In the genomic region with DNA sequence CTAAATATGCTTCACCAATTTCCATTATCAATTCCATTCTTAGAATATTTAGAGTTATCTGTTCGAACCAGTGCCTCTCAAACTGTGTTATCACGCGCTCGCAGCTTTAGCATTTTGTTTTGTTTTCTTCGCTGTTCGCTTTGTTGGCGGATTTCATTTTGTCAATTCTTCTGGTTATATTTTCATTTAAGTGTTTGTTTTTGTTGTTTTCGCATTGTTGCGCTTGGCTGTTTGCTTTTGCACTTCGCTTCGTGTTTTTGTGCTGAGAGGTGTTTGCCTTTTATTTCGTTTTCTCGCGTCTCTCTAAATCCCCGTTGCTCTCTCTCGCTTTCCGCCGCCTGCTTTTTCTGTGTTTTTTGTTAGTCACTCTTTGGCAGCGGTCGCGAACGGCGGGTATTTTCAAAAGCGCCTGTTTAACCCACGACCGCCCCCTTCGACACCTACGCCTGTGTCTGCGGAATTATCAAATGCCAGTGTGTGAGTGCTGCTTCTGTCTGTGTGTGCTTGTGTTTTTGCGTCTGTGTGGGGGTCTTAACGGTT, we compare ENCODE assay signal across 1 fruit fly cellular context.
A peak's percentile ranks its signal among the peaks of the same experiment; 100 is the strongest.
TF ChIP-seq lines count a peak whose summit lies in the region.

No protein-coding gene starts in this region.

TF ChIP-seq in whole organism, embryonic, 481 proteins besides CTCF, POLR2A, EP300 and RAD21 (continued from another document and continues in another):
- TF ChIP-seq CG9215 (GFP tag; IDR thresholded peaks at IDR 0.05; lab: Robert Waterston, UW), result no peak
- TF ChIP-seq sima (GFP tag; optimal IDR thresholded peaks at IDR 0.05; lab: Kevin White, UChicago), result no peak
- TF ChIP-seq CG9797 (GFP tag; optimal IDR thresholded peaks at IDR 0.05; lab: Kevin White, UChicago), result no peak
- peak; percentile 55 for TF ChIP-seq Antp (GFP tag; optimal IDR thresholded peaks at IDR 0.05; lab: Kevin White, UChicago)
- no peak for TF ChIP-seq CG32767 (GFP tag; IDR thresholded peaks at IDR 0.05; lab: Robert Waterston, UW)
- no peak for TF ChIP-seq Nf-YB (GFP tag; optimal IDR thresholded peaks at IDR 0.05; lab: Kevin White, UChicago)
- TF ChIP-seq hth (optimal IDR thresholded peaks at IDR 0.05; lab: Kevin White, UChicago), result no peak
- TF ChIP-seq CG1602 (GFP tag; optimal IDR thresholded peaks at IDR 0.05; lab: Kevin White, UChicago), result no peak
- peak; percentile 35 for TF ChIP-seq ERR (GFP tag; optimal IDR thresholded peaks at IDR 0.05; lab: Kevin White, UChicago)
- TF ChIP-seq Spps (tag; optimal IDR thresholded peaks at IDR 0.05; lab: Kevin White, UChicago), result no peak
- no peak for TF ChIP-seq az2 (GFP tag; optimal IDR thresholded peaks at IDR 0.05; lab: Kevin White, UChicago)
- TF ChIP-seq crc (GFP tag; optimal IDR thresholded peaks at IDR 0.05; lab: Kevin White, UChicago), result no peak
- no peak for TF ChIP-seq CG4707 (GFP tag; optimal IDR thresholded peaks at IDR 0.05; lab: Kevin White, UChicago)
- no peak for TF ChIP-seq tup (GFP tag; optimal IDR thresholded peaks at IDR 0.05; lab: Kevin White, UChicago)
- TF ChIP-seq jigr1 (GFP tag; IDR thresholded peaks at IDR 0.05; lab: Robert Waterston, UW), result no peak
- TF ChIP-seq CG4617 (GFP tag; optimal IDR thresholded peaks at IDR 0.05; lab: Kevin White, UChicago; ENCODE audit: borderline replicate concordance), result no peak
- TF ChIP-seq NFAT (GFP tag; IDR thresholded peaks at IDR 0.05; lab: Robert Waterston, UW), result peak; percentile 71
- no peak for TF ChIP-seq Scr (GFP tag; IDR thresholded peaks at IDR 0.05; lab: Robert Waterston, UW; ENCODE audit: partially characterized antibody)
- TF ChIP-seq amos (GFP tag; IDR thresholded peaks at IDR 0.05; lab: Robert Waterston, UW; ENCODE audit: partially characterized antibody), result peak; percentile 44; the same call in 1 of the 2 replicates
- no peak for TF ChIP-seq nerfin-2 (GFP tag; IDR thresholded peaks at IDR 0.05; lab: Robert Waterston, UW; ENCODE audit: partially characterized antibody)
- TF ChIP-seq CG2712 (tag; optimal IDR thresholded peaks at IDR 0.05; lab: Kevin White, UChicago), result peak; percentile 17
- TF ChIP-seq sqz (GFP tag; optimal IDR thresholded peaks at IDR 0.05; lab: Kevin White, UChicago), result peak; percentile 62
- TF ChIP-seq Taf1 (GFP tag; IDR thresholded peaks at IDR 0.05; lab: Robert Waterston, UW), result no peak
- TF ChIP-seq gfzf (GFP tag; optimal IDR thresholded peaks at IDR 0.05; lab: Kevin White, UChicago), result no peak
- no peak for TF ChIP-seq mld (GFP tag; IDR thresholded peaks at IDR 0.05; lab: Robert Waterston, UW; ENCODE audit: partially characterized antibody)
- TF ChIP-seq CG16815 (GFP tag; optimal IDR thresholded peaks at IDR 0.05; lab: Kevin White, UChicago), result no peak
- peak; percentile 17; the same call in 1 of the 2 replicates for TF ChIP-seq onecut (GFP tag; IDR thresholded peaks at IDR 0.05; lab: Robert Waterston, UW)
- no peak for TF ChIP-seq ab (GFP tag; optimal IDR thresholded peaks at IDR 0.05; lab: Kevin White, UChicago)
- TF ChIP-seq CG12071 (GFP tag; optimal IDR thresholded peaks at IDR 0.05; lab: Kevin White, UChicago), result peak; percentile 26
- no peak; the same call in 2 of the 3 replicates for TF ChIP-seq Opbp (GFP tag; IDR thresholded peaks at IDR 0.05; lab: Robert Waterston, UW; ENCODE audit: partially characterized antibody)
- no peak for TF ChIP-seq CG13775 (GFP tag; optimal IDR thresholded peaks at IDR 0.05; lab: Kevin White, UChicago)
- TF ChIP-seq Dad (GFP tag; optimal IDR thresholded peaks at IDR 0.05; lab: Kevin White, UChicago), result no peak
- TF ChIP-seq CG1024 (GFP tag; IDR thresholded peaks at IDR 0.05; lab: Robert Waterston, UW), result no peak
- no peak for TF ChIP-seq maf-S (GFP tag; optimal IDR thresholded peaks at IDR 0.05; lab: Kevin White, UChicago)
- TF ChIP-seq CG15073 (GFP tag; optimal IDR thresholded peaks at IDR 0.05; lab: Kevin White, UChicago), result no peak
- TF ChIP-seq CG5180 (GFP tag; optimal IDR thresholded peaks at IDR 0.05; lab: Kevin White, UChicago), result peak; percentile 81
- TF ChIP-seq CG14965 (GFP tag; optimal IDR thresholded peaks at IDR 0.05; lab: Kevin White, UChicago; ENCODE audit: borderline replicate concordance), result no peak
- peak; percentile 61; the same call in 1 of the 2 replicates for TF ChIP-seq tna (GFP tag; IDR thresholded peaks at IDR 0.05; lab: Robert Waterston, UW; ENCODE audit: partially characterized antibody)
- TF ChIP-seq CG18011 (GFP tag; optimal IDR thresholded peaks at IDR 0.05; lab: Kevin White, UChicago), result peak; percentile 2
- TF ChIP-seq Dref (GFP tag; IDR thresholded peaks at IDR 0.05; lab: Robert Waterston, UW), result peak; percentile 23; the same call in 1 of the 2 replicates
- no peak for TF ChIP-seq zen (tag; optimal IDR thresholded peaks at IDR 0.05; lab: Kevin White, UChicago)
- TF ChIP-seq Ptx1 (GFP tag; IDR thresholded peaks at IDR 0.05; lab: Robert Waterston, UW), result peak; percentile 42
- TF ChIP-seq CG12155 (GFP tag; optimal IDR thresholded peaks at IDR 0.05; lab: Kevin White, UChicago), result peak; percentile 3
- no peak for TF ChIP-seq bbx (GFP tag; IDR thresholded peaks at IDR 0.05; lab: Robert Waterston, UW; ENCODE audit: partially characterized antibody)
- TF ChIP-seq vfl (GFP tag; optimal IDR thresholded peaks at IDR 0.05; lab: Kevin White, UChicago), result peak; percentile 13
- TF ChIP-seq nerfin-1 (tag; optimal IDR thresholded peaks at IDR 0.05; lab: Kevin White, UChicago), result no peak
- peak; percentile 14 for TF ChIP-seq CG12659 (GFP tag; optimal IDR thresholded peaks at IDR 0.05; lab: Kevin White, UChicago)
- TF ChIP-seq CG7786 (GFP tag; optimal IDR thresholded peaks at IDR 0.05; lab: Kevin White, UChicago), result peak; percentile 36
- TF ChIP-seq Six4 (GFP tag; optimal IDR thresholded peaks at IDR 0.05; lab: Kevin White, UChicago), result no peak
- no peak for TF ChIP-seq CG12104 (GFP tag; optimal IDR thresholded peaks at IDR 0.05; lab: Kevin White, UChicago)
- no peak for TF ChIP-seq CG17361 (GFP tag; IDR thresholded peaks at IDR 0.05; lab: Robert Waterston, UW)
- TF ChIP-seq bcd (GFP tag; optimal IDR thresholded peaks at IDR 0.05; lab: Kevin White, UChicago), result no peak
- peak; percentile 14 for TF ChIP-seq cad (GFP tag; optimal IDR thresholded peaks at IDR 0.05; lab: Kevin White, UChicago)
- no peak for TF ChIP-seq CG10147 (GFP tag; optimal IDR thresholded peaks at IDR 0.05; lab: Kevin White, UChicago)
- TF ChIP-seq Sox100B (GFP tag; optimal IDR thresholded peaks at IDR 0.05; lab: Kevin White, UChicago), result no peak
- no peak for TF ChIP-seq nmo (GFP tag; optimal IDR thresholded peaks at IDR 0.05; lab: Kevin White, UChicago)
- TF ChIP-seq HLH54F (GFP tag; optimal IDR thresholded peaks at IDR 0.05; lab: Kevin White, UChicago), result no peak
- TF ChIP-seq CG16863 (GFP tag; optimal IDR thresholded peaks at IDR 0.05; lab: Kevin White, UChicago), result no peak
- no peak for TF ChIP-seq zen2 (GFP tag; IDR thresholded peaks at IDR 0.05; lab: Robert Waterston, UW; ENCODE audit: partially characterized antibody)
- no peak for TF ChIP-seq Hmx (GFP tag; optimal IDR thresholded peaks at IDR 0.05; lab: Kevin White, UChicago)
- peak; percentile 80 for TF ChIP-seq CG34376 (GFP tag; optimal IDR thresholded peaks at IDR 0.05; lab: Kevin White, UChicago)
- TF ChIP-seq Atf3 (GFP tag; optimal IDR thresholded peaks at IDR 0.05; lab: Kevin White, UChicago), result no peak
- peak in 1 of 3 experiments; percentile 31 for TF ChIP-seq lola (GFP tag; optimal IDR thresholded peaks at IDR 0.05; lab: Kevin White, UChicago)
- TF ChIP-seq HLH4C (GFP tag; IDR thresholded peaks at IDR 0.05; lab: Robert Waterston, UW; ENCODE audit: partially characterized antibody), result 0 out of 3 replicates have a peak, but pooled peaks have one; percentile 21
- TF ChIP-seq CG10959 (GFP tag; IDR thresholded peaks at IDR 0.05; lab: Robert Waterston, UW), result no peak
- no peak for TF ChIP-seq Aef1 (GFP tag; IDR thresholded peaks at IDR 0.05; lab: Robert Waterston, UW)
- no peak for TF ChIP-seq sisA (GFP tag; IDR thresholded peaks at IDR 0.05; lab: Robert Waterston, UW)
- TF ChIP-seq Med (GFP tag; lab: Kevin White, UChicago), result peak; percentile 96
- TF ChIP-seq D19A (tag; optimal IDR thresholded peaks at IDR 0.05; lab: Kevin White, UChicago), result no peak
- peak; percentile 59; the same call in 1 of the 2 replicates for TF ChIP-seq chm (GFP tag; IDR thresholded peaks at IDR 0.05; lab: Robert Waterston, UW)
- TF ChIP-seq CG1792 (GFP tag; optimal IDR thresholded peaks at IDR 0.05; lab: Kevin White, UChicago), result peak; percentile 15
- TF ChIP-seq psq (GFP tag; optimal IDR thresholded peaks at IDR 0.05; lab: Kevin White, UChicago), result peak; percentile 63
- TF ChIP-seq sug (tag; optimal IDR thresholded peaks at IDR 0.05; lab: Kevin White, UChicago), result peak; percentile 83
- no peak for TF ChIP-seq twi (tag; optimal IDR thresholded peaks at IDR 0.05; lab: Kevin White, UChicago)
- no peak for TF ChIP-seq CG7372 (GFP tag; IDR thresholded peaks at IDR 0.05; lab: Robert Waterston, UW)
- 0 out of 2 replicates have a peak, but pooled peaks have one; percentile 34 for TF ChIP-seq ttk (GFP tag; IDR thresholded peaks at IDR 0.05; lab: Robert Waterston, UW)
- 0 out of 3 replicates have a peak, but pooled peaks have one; percentile 10 for TF ChIP-seq zfh1 (GFP tag; IDR thresholded peaks at IDR 0.05; lab: Robert Waterston, UW)
- no peak for TF ChIP-seq pb (GFP tag; optimal IDR thresholded peaks at IDR 0.05; lab: Kevin White, UChicago)
- TF ChIP-seq Chrac-16 (GFP tag; optimal IDR thresholded peaks at IDR 0.05; lab: Kevin White, UChicago), result no peak
- TF ChIP-seq CG2120 (GFP tag; optimal IDR thresholded peaks at IDR 0.05; lab: Kevin White, UChicago), result peak; percentile 59
- TF ChIP-seq wor (GFP tag; IDR thresholded peaks at IDR 0.05; lab: Robert Waterston, UW), result no peak
- peak; percentile 60 to 87 for TF ChIP-seq Trl (optimal IDR thresholded peaks at IDR 0.05; lab: Kevin White, UChicago)
- peak; percentile 68 for TF ChIP-seq Trl (GFP tag; optimal IDR thresholded peaks at IDR 0.05; lab: Kevin White, UChicago)
- peak; percentile 33; the same call in 1 of the 2 replicates for TF ChIP-seq wdn (GFP tag; IDR thresholded peaks at IDR 0.05; lab: Robert Waterston, UW)
- 0 out of 3 replicates have a peak, but pooled peaks have one; percentile 47 for TF ChIP-seq z (GFP tag; IDR thresholded peaks at IDR 0.05; lab: Robert Waterston, UW)
- TF ChIP-seq CG7963 (GFP tag; IDR thresholded peaks at IDR 0.05; lab: Robert Waterston, UW; ENCODE audit: partially characterized antibody), result no peak
- peak; percentile 96 for TF ChIP-seq sr (GFP tag; IDR thresholded peaks at IDR 0.05; lab: Robert Waterston, UW)
- TF ChIP-seq CG3163 (GFP tag; optimal IDR thresholded peaks at IDR 0.05; lab: Kevin White, UChicago), result peak; percentile 46
- no peak for TF ChIP-seq aop (GFP tag; IDR thresholded peaks at IDR 0.05; lab: Robert Waterston, UW)
- TF ChIP-seq bsh (GFP tag; optimal IDR thresholded peaks at IDR 0.05; lab: Kevin White, UChicago), result peak in 1 of 2 experiments; percentile 87
- TF ChIP-seq sim (GFP tag; IDR thresholded peaks at IDR 0.05; lab: Robert Waterston, UW), result 0 out of 2 replicates have a peak, but pooled peaks have one; percentile 21
- TF ChIP-seq CG7271 (tag; optimal IDR thresholded peaks at IDR 0.05; lab: Kevin White, UChicago), result no peak
- no peak for TF ChIP-seq jumu (GFP tag; optimal IDR thresholded peaks at IDR 0.05; lab: Kevin White, UChicago)
- TF ChIP-seq dysf (GFP tag; IDR thresholded peaks at IDR 0.05; lab: Robert Waterston, UW), result peak; percentile 54; the same call in 1 of the 3 replicates
- TF ChIP-seq Drgx (GFP tag; IDR thresholded peaks at IDR 0.05; lab: Robert Waterston, UW), result peak; percentile 62
- TF ChIP-seq CG10979 (tag; optimal IDR thresholded peaks at IDR 0.05; lab: Kevin White, UChicago), result no peak
- TF ChIP-seq CoRest (tag; optimal IDR thresholded peaks at IDR 0.05; lab: Kevin White, UChicago), result no peak
- TF ChIP-seq CG15696 (tag; optimal IDR thresholded peaks at IDR 0.05; lab: Kevin White, UChicago), result no peak
- no peak for TF ChIP-seq Elba2 (GFP tag; optimal IDR thresholded peaks at IDR 0.05; lab: Kevin White, UChicago)
- TF ChIP-seq CrebB (tag; optimal IDR thresholded peaks at IDR 0.05; lab: Kevin White, UChicago), result peak; percentile 20
- TF ChIP-seq Asciz (GFP tag; optimal IDR thresholded peaks at IDR 0.05; lab: Kevin White, UChicago), result peak; percentile 48
- TF ChIP-seq HLHmδ (GFP tag; optimal IDR thresholded peaks at IDR 0.05; lab: Kevin White, UChicago), result no peak
- no peak for TF ChIP-seq fd64A (GFP tag; optimal IDR thresholded peaks at IDR 0.05; lab: Kevin White, UChicago)
- TF ChIP-seq ken (GFP tag; IDR thresholded peaks at IDR 0.05; lab: Robert Waterston, UW), result no peak
- peak; percentile 34 for TF ChIP-seq CG2678 (tag; optimal IDR thresholded peaks at IDR 0.05; lab: Kevin White, UChicago)
- TF ChIP-seq unc-4 (GFP tag; IDR thresholded peaks at IDR 0.05; lab: Robert Waterston, UW; ENCODE audit: partially characterized antibody), result no peak
- peak; percentile 51 for TF ChIP-seq CG11398 (GFP tag; optimal IDR thresholded peaks at IDR 0.05; lab: Kevin White, UChicago)
- TF ChIP-seq row (GFP tag; IDR thresholded peaks at IDR 0.05; lab: Robert Waterston, UW), result peak; percentile 35; the same call in 1 of the 3 replicates
- no peak for TF ChIP-seq gcm2 (GFP tag; optimal IDR thresholded peaks at IDR 0.05; lab: Kevin White, UChicago)
- no peak for TF ChIP-seq CG14667 (GFP tag; IDR thresholded peaks at IDR 0.05; lab: Robert Waterston, UW)
- TF ChIP-seq CG33557 (GFP tag; optimal IDR thresholded peaks at IDR 0.05; lab: Kevin White, UChicago), result no peak
- no peak for TF ChIP-seq CG11093 (GFP tag; IDR thresholded peaks at IDR 0.05; lab: Robert Waterston, UW)
- peak; percentile 75 for TF ChIP-seq vvl (GFP tag; IDR thresholded peaks at IDR 0.05; lab: Robert Waterston, UW)
- no peak for TF ChIP-seq dan (GFP tag; IDR thresholded peaks at IDR 0.05; lab: Robert Waterston, UW)
- no peak for TF ChIP-seq grau (tag; optimal IDR thresholded peaks at IDR 0.05; lab: Kevin White, UChicago)
- no peak for TF ChIP-seq luna (GFP tag; optimal IDR thresholded peaks at IDR 0.05; lab: Kevin White, UChicago)
- TF ChIP-seq Sry-β (GFP tag; optimal IDR thresholded peaks at IDR 0.05; lab: Kevin White, UChicago), result no peak
- no peak for TF ChIP-seq CG6254 (GFP tag; optimal IDR thresholded peaks at IDR 0.05; lab: Kevin White, UChicago)
- no peak for TF ChIP-seq Blimp-1 (GFP tag; optimal IDR thresholded peaks at IDR 0.05; lab: Kevin White, UChicago)
- no peak for TF ChIP-seq CG11560 (tag; IDR thresholded peaks at IDR 0.05; lab: Robert Waterston, UW)
- TF ChIP-seq ac (GFP tag; optimal IDR thresholded peaks at IDR 0.05; lab: Kevin White, UChicago), result no peak
- no peak for TF ChIP-seq Gsc (GFP tag; IDR thresholded peaks at IDR 0.05; lab: Robert Waterston, UW)
- no peak for TF ChIP-seq CG1233 (GFP tag; optimal IDR thresholded peaks at IDR 0.05; lab: Kevin White, UChicago)
- peak; percentile 25 for TF ChIP-seq HHEX (GFP tag; optimal IDR thresholded peaks at IDR 0.05; lab: Kevin White, UChicago)
- no peak for TF ChIP-seq CG16779 (GFP tag; IDR thresholded peaks at IDR 0.05; lab: Robert Waterston, UW)
